Worm (Caenorhabditis elegans) whole organism, late embryonic: Measurements from ENCODE around the gene F13H8.11.

Experiments
- C38D4.7 ChIP-seq: fragments of 200-800 bp; sonication (Bioruptor generic); optimal IDR thresholded peaks from 2 replicates; lab custom pipeline; 2018; ENCODE audit warnings: mild to moderate bottlenecking, missing genetic modification characterization, moderate library complexity, missing compliant biosample characterization
- dve-1 ChIP-seq: sonication (generic microtip); optimal IDR thresholded peaks from 2 replicates; lab custom pipeline; 2017; ENCODE audit warnings: antibody characterized with exemption, mild to moderate bottlenecking, missing genetic modification characterization, missing compliant biosample characterization
- elt-4 ChIP-seq: sonication (generic microtip); optimal IDR thresholded peaks from 2 replicates; lab custom pipeline; 2016; ENCODE audit warnings: missing genetic modification characterization, missing compliant biosample characterization
- fkh-10 ChIP-seq: fragments of 150-350 bp; optimal IDR thresholded peaks from 2 replicates; lab custom pipeline; 2014; ENCODE audit warnings: missing biosample characterization, missing genetic modification reagents, missing genetic modification characterization
- hlh-13 ChIP-seq: fragments of 200-800 bp; sonication (Bioruptor generic); optimal IDR thresholded peaks from 2 replicates; lab custom pipeline; 2018; ENCODE audit warnings: mild to moderate bottlenecking, missing genetic modification characterization, missing compliant biosample characterization
- pha-4 ChIP-seq: fragments of 150-350 bp; optimal IDR thresholded peaks from 2 replicates; lab custom pipeline; 2018; ENCODE audit warnings: missing biosample characterization, missing genetic modification reagents, missing genetic modification characterization
- pqm-1 ChIP-seq: sonication (generic microtip); optimal IDR thresholded peaks from 2 replicates; lab custom pipeline; 2016; ENCODE audit warnings: missing genetic modification characterization, missing compliant biosample characterization
- unc-3 ChIP-seq, 2 experiments: fragments of 200-800 bp in 1 of 2; sonication (Bioruptor generic) in 1 of 2; sonication (generic microtip) in 1 of 2; conservative IDR thresholded peaks in 1 of 2; optimal IDR thresholded peaks in 1 of 2; 2 replicates each; pipeline versions ENCODE4 v1.3.6 to Lab custom; 2016 to 2022; ENCODE audit warnings: missing compliant biosample characterization in 2 of 2, missing genetic modification characterization in 2 of 2, missing genetic modification reagents in 1 of 2

- TF ChIP-seq dve-1 (tag; lab: Kevin White, UChicago) (no peak), pqm-1 (tag; lab: Kevin White, UChicago) (no peak), elt-4 (tag; lab: Kevin White, UChicago) (no peak), hlh-13 (GFP tag; lab: Kevin White, UChicago) (no peak), C38D4.7 (GFP tag; lab: Kevin White, UChicago) (no peak), fkh-10 (GFP tag; lab: Kevin White, UChicago) (no peak), pha-4 (tag; lab: Kevin White, UChicago) (no peak), unc-3 (GFP tag; conservative IDR thresholded peaks at IDR 0.05; lab: Robert Waterston, UW) (no peak), unc-3 (tag; optimal IDR thresholded peaks at IDR 0.05; lab: Kevin White, UChicago) (no peak)
Observed at ce11 chrII:6262222-6262621, 2.4 kb upstream of the F13H8.11 start, which contains the start of gene F13H8.12.
